Worm (Caenorhabditis elegans) whole organism, mixed stage, embryonic: Measurements from ENCODE around the gene mthf-1.
A peak's percentile ranks its signal among the peaks of the same experiment; 100 is the strongest.

Experiments
- elt-3 ChIP-seq: fragments of 150-350 bp; optimal IDR thresholded peaks from 2 replicates; lab custom pipeline; 2014; ENCODE audit warnings: missing biosample characterization, missing genetic modification characterization
- lin-32 ChIP-seq: fragments of 200-800 bp; sonication (Bioruptor generic); optimal IDR thresholded peaks from 2 replicates; lab custom pipeline; 2018; ENCODE audit warnings: mild to moderate bottlenecking, missing genetic modification characterization, missing compliant biosample characterization
- lsy-2 ChIP-seq: fragments of 150-350 bp; optimal IDR thresholded peaks from 2 replicates; lab custom pipeline; 2014; ENCODE audit warnings: missing biosample characterization, missing genetic modification characterization
- snpc-4 ChIP-seq: fragments of 150-350 bp; optimal IDR thresholded peaks from 2 replicates; lab custom pipeline; 2014; ENCODE audit warnings: missing biosample characterization, missing genetic modification characterization

DNA sequence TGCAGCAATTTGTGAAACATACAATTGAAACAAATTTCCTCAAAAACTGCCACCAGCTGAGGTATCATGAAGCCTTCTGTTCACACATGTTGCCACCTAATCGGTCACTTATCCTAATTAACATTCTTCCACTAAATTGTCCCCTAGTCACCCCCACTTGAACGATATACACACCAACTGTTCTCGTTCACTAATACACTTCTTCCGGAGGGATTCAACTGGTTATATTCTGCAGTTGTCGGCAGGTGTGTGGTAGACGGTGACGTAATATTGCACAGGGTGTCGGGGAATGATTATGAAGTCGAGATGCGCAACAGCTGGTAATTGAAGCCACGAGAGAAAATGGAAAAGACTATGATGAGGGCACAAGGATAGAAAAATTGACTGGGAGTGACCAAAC is 37.8 kb upstream of the mthf-1 start:
- TF ChIP-seq snpc-4 (tag; lab: Kevin White, UChicago) (no peak), lsy-2 (tag; lab: Kevin White, UChicago) (no peak), lin-32 (peak; percentile 98), elt-3 (tag; lab: Kevin White, UChicago) (no peak)
